Worm (Caenorhabditis elegans): ENCODE results near the gene col-150.

DNA sequence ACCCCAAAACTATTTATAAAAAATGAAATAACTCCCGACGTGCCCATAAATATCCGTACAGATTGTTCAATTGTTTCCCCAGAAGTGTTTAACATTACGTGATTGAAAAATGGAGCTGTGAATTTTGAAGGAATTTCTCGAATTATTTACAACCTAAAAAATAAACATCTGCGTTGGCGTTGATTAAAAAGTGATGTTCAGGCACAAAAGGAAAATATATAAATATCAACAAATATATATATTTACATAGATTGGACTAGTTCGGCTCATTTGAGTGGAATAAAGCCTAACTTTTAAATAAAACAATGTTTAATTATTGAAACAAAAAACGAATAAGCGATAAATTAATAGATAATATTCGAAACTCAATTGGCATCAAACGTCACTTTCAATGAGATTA lies 34.0 kb downstream of the col-150 start, which contains the start of gene sri-18:
- TF ChIP-seq ceh-13 (GFP tag; optimal IDR thresholded peaks at IDR 0.05) = no peak
- TF ChIP-seq hnd-1 (tag; optimal IDR thresholded peaks at IDR 0.05) = no peak
- TF ChIP-seq ama-1 (optimal IDR thresholded peaks at IDR 0.05) = no peak
- TF ChIP-seq tbx-11 (GFP tag; IDR thresholded peaks at IDR 0.05) = no peak
- TF ChIP-seq F13C5.2 (tag; optimal IDR thresholded peaks at IDR 0.05) = no peak
